Worm (Caenorhabditis elegans) whole organism, dauer: ENCODE results near the gene wago-4.

ENCODE experiments used
- unc-62 ChIP-seq: sonication (generic microtip); optimal IDR thresholded peaks from 2 replicates; lab custom pipeline; 2017; ENCODE audit warnings: missing biosample characterization, missing genetic modification reagents, missing genetic modification characterization

The wago-4 gene

DNA sequence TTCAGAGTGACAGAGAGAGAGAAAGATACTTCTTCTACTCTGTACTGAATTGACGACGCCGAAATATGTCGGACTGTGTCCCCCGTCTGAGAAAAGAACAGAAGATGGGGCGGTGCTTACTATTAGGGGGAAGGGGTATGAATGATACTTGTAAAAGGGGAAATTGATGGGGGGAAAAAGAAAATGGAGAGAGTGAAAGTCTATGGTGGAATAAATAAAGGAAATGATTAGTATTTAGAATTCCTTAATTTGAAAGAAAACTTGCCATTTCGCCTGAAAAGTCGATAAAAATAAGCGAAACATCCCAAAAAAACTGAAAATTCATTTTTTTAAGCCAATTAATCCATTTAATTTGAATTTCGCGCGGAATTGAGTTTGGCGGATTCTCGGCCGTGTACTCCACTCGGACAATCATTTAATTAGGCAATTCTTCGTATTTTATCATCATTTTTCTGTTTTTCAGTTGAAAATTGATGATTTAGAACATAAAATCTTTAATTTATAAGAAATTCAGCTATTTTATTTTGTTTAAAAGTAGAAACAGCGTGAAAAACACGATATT, 4.8 kb upstream of the wago-4 start, which contains the start of gene F35C5.12:
Gene F35C5.12, minus strand, starts transcription at position 51 of the 562 bp plus-strand sequence.
- TF ChIP-seq unc-62 (GFP tag; lab: Kevin White, UChicago) = no peak

DNA sequence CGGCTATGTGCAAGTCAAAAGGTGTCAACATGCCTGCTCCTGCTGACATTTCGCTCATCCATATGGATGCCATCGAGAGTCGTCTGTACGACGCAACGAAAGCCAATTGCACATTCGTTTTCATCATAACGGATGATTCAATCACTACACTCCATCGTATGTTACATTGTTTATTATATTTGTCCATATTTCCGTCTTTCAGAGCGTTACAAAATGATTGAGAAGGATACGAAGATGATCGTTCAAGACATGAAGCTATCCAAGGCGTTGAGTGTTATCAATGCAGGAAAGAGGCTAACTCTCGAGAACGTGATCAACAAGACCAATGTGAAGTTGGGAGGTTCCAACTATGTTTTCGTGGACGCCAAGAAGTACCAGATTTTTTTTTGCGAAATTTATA, 2.1 kb downstream of the wago-4 start:
- no peak for TF ChIP-seq unc-62 (GFP tag; lab: Kevin White, UChicago)

DNA sequence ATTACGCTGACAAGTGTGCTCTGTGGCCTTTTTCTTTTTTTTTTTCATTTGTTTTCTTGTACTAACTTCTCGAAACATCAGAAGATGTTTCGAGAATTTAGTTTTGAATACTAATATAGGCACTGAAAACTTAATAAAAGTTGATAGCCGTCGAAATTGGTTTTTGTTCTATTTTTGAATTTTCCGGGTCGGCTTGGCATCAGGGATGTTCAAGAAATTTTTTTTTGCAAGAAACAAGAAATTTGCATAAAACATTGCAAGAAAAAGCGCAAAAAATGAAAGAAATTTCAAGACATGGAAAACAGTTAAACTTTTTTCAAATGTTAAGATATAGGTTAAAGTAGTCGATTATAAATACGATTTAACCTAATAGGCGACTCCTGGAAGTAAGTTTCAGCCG, 3.9 kb downstream of the wago-4 start:
- no peak for TF ChIP-seq unc-62 (GFP tag; lab: Kevin White, UChicago)

DNA sequence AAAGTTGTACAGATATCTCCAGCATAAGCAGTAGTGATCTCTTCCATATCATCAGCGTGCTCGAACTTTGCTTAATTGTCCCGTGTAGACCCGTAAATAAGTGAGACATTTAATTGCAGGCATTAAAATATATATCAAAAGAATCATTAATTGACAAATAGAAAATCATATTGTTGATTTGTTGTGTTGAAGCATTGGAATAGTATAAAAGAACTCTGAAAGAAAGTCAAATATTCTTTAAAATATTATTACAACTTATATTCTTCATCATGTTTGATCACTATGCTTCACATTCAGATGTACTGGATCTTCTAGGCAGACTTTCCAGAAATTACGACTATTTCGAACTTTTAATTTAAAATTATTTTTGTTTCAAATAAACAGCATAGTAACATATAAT, 6.2 kb downstream of the wago-4 start, which contains the start of gene F58G1.8:
Gene F58G1.8, minus strand, starts transcription at position 101 of the 400 bp plus-strand sequence.
- no peak for TF ChIP-seq unc-62 (GFP tag; lab: Kevin White, UChicago)

DNA sequence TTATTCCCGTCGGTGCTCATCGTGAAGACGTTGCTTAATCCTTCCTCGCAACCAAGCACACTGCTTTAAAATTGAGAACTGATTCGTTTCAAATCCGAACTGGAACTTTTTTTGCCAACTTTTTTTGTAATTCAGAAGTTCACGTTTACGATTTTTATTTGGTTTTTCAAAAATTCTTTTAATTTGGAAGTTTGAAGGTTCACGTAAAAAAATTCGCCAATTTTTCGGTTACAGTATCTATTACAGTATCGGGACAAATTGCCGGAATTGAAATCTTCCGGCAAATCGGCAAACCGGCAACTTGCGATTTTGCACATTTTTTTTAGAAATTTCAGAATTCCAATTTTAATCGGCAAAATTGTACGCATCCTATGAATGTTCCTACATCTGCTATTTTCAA, 8.9 kb downstream of the wago-4 start, which contains the start of gene F58G1.3:
Gene F58G1.3, minus strand, starts transcription at position 101 of the 400 bp plus-strand sequence.
- no peak for TF ChIP-seq unc-62 (GFP tag; lab: Kevin White, UChicago)

DNA sequence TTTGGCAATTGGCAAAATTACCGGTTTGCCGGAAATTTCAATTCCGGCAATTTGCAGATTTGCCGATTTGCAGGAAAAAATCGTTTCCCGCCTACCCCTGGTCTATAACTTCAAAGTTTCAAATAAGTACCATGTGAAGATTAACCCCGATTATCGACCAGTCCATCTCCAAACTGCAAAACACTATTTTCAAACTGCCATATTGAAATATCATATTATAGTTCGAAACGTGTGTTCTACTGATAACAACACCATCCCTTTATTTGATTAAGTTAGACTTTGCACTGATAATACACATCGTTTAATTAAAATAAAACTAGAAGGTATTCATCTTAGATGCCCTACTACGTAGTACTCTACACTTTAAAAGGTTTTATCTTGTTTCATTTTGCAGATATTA, 10.8 kb downstream of the wago-4 start:
- no peak for TF ChIP-seq unc-62 (GFP tag; lab: Kevin White, UChicago)

DNA sequence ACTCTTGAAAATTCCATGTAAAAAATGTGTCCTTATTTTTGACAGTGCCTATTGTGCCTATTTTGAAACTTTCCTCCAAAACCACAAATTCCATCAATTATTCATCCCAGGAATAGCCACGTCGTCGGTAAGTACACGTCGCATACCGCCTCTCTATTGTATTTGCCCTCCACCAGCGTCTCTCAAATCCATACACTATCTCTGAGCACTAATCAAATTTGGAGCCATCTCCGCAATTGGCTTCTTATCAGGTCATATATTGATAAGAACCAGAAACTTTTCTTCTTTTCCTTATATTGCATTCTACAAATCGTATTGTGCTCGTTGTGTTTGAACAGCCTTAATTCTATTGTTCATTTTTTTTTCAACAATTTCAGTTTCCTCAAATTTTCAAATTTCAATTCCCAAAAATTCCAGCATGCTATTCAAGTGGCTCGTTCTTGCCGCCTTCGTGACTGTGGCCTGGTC, 12.1 kb downstream of the wago-4 start, which contains the start of gene dct-18:
Gene dct-18, plus strand, starts transcription at position 418 of the 468 bp plus-strand sequence.
- TF ChIP-seq unc-62 (GFP tag; lab: Kevin White, UChicago) = no peak

DNA sequence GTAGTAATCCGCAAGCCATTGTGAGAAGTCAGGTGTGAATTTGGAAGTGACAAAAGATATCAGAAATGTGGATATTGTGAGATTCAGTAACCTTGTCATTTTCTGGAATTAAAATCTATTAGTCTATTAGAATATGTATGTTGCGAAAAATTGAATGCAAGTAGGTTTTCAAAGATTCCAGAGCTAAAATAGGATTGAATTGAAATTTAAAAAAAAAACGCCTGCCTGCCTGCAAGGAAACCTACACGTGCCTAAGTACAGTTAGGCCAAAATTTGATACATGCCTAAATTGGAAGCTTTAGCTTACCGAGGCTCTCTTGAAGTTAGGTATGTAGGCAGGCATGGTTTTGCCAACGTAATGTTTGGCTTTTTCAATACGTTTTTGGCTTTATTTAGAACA, 15.9 kb downstream of the wago-4 start, which contains the start of gene lips-9:
Gene lips-9, minus strand, starts transcription at position 101 of the 400 bp plus-strand sequence.
- TF ChIP-seq unc-62 (GFP tag; lab: Kevin White, UChicago) = no peak

DNA sequence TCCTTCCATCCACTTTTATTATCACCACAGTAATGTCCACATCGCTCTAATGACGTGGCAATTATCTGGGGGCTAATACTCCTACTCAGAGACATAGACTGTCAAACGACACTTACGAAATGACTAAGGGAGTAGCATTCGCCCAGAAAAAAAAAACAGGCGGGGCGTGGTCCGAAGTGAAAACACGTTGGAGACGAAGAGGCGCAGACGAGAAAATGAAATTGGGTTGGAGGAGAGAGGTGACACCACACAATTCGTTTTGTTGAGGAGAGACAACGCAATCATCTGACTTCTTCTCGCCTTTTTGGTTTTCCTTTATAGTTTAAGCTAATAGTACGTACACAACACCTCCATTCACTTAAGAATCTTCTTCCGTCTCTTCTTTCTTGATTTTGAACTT, 19.8 kb downstream of the wago-4 start:
- TF ChIP-seq unc-62 (GFP tag; lab: Kevin White, UChicago) = no peak

DNA sequence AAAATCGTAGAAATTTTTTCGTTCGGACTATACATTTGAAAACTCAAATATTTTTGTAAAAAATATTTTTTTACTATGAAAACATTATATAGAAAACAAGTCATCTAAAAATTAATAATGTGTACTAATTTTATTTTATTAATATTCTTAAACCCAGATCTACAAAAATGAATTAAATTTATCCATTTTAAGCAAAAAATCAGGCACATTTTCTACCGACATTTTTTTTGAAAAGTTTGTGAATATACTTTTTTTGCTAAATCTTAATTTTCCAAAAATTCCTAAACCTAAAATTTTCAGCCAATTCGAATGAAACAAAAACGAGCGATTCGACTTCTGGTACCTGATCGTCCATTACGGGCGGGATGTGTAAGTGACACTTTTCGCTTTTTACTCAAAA, 20.4 kb downstream of the wago-4 start, which contains the start of gene arrd-10:
Gene arrd-10, plus strand, starts transcription at position 301 of the 400 bp plus-strand sequence.
- no peak for TF ChIP-seq unc-62 (GFP tag; lab: Kevin White, UChicago)

DNA sequence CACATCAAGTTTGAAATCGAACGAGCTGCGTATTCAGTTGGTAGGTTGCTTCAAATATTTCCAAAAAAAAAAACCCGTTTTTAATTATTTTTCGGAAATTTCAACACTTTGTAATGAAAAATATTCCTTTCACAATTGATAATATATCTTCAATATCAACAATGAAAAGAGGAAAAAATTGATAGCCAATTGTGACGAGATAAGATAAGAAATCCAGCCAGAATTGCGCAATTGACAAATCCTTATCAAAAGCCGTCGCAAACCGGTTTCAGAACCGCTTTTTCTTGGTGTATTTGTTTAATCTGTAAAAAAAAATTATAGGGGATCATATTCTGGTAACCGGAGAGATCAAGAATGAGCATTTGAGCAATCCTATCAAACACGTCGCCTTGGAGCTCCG, 23.1 kb downstream of the wago-4 start:
- TF ChIP-seq unc-62 (GFP tag; lab: Kevin White, UChicago) = no peak

DNA sequence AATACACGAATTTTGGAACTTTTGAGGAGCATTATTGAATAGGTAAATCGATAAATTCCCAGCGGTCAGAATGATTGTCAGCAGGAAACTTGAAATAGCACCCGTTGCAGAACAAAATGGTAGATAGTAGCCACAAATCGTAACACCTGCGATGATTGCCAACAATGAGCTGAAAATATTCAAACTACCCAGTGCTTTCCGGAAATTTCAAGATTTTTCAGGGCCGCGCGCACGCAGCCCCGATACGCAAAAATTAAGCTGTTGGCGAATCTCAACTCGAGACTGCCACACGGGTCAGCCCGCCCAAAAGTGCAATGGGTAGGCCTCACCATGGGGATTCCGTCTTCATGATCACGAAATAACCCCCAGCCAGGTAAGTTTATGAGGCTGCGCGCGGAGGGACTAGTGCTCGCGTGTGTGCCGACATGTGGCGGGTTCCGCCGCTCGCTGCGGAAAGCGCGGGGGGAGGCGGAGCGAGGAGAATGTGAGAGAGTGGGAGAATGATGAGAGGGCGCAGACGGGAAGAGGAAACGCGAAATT, 25.3 kb downstream of the wago-4 start:
- no peak for TF ChIP-seq unc-62 (GFP tag; lab: Kevin White, UChicago)

DNA sequence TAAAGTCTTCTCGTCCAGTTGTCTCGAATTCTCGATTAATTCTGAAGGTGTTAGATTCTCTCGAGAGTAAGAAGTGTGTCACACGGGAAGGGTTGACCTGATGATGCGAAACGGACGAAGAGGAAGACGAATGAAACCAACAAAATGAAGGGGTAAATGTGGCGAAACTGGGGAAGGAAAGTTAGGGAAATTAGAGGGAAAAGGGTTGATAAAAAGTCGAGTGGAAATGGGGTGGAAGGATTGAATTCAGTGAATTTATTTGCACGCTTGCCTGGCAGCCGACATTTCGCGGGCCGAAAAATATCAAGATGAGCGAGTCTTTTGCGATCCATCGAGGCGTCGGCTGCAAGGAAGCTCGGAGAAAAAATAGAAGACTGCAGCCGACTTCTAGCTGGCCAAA, 28.8 kb downstream of the wago-4 start, which contains the start of gene F58G1.7:
Gene F58G1.7, minus strand, starts transcription at position 101 of the 400 bp plus-strand sequence.
- TF ChIP-seq unc-62 (GFP tag; lab: Kevin White, UChicago) = no peak

DNA sequence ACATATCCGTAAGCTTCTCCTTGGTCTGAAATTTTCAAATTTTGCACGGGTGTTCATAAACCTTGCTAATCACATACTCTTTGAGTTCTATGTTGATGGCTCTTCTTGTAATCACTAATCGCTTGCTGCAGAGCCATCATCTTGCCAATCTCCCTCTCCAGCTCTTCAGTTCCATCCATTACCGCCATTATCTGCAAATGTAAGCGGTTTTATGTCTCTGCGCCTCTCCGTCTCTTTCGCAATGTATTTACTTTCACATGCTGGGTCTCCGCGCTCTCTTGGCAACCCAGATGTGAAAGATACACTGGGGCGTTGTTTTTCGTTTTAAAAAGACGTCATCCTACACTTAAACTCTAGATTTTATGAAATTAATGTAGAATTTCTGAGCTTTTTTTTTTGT, 33.9 kb downstream of the wago-4 start:
- TF ChIP-seq unc-62 (GFP tag; lab: Kevin White, UChicago) = no peak

DNA sequence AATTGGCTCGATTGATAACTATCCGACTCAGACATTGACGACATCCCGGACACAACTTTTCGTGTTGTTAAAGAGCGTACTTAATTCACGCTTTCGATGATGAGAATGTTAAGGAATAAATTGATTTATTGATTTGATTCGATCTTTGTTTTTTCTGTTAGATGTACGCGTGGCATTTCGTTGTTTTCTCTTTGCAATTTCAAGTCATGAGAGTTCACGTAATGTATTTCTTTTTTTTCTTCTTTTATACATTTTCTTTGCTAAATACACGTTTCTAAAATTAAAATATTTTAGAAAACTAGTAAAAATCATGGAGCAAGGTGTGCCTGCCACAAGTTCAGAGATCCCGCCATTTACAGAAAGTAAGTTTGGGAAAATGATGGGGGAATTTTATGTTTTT, 35.3 kb downstream of the wago-4 start, which contains the start of the genes Y38F1A.1 and Y38F1A.2:
Gene Y38F1A.1, minus strand, starts transcription at position 101 of the 400 bp plus-strand sequence.
Gene Y38F1A.2, plus strand, starts transcription at position 289 of the 400 bp plus-strand sequence.
- no peak for TF ChIP-seq unc-62 (GFP tag; lab: Kevin White, UChicago)

DNA sequence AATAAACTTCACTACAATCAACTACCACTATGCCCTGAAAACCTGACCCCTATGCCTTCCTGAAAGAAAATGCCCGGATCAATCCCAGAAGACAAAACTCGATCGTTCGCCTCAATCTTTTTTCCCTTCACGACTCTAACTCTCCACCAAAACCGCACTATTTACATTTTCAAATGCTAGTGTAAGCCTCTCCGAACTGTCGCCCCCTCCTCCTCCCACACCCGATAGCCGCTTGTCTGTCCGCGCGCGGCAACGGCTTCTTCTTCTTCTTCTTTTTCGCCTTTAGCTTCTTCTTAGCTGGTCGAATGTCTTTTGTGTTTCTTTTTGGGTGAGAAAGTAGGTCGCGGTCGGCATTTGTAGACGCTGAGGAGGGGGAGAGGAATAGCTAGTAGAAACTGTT, 40.9 kb downstream of the wago-4 start:
- TF ChIP-seq unc-62 (GFP tag; lab: Kevin White, UChicago) = no peak
